Fruit fly (Drosophila melanogaster): ENCODE measurements around the gene spen.

Gene spen

DNA sequence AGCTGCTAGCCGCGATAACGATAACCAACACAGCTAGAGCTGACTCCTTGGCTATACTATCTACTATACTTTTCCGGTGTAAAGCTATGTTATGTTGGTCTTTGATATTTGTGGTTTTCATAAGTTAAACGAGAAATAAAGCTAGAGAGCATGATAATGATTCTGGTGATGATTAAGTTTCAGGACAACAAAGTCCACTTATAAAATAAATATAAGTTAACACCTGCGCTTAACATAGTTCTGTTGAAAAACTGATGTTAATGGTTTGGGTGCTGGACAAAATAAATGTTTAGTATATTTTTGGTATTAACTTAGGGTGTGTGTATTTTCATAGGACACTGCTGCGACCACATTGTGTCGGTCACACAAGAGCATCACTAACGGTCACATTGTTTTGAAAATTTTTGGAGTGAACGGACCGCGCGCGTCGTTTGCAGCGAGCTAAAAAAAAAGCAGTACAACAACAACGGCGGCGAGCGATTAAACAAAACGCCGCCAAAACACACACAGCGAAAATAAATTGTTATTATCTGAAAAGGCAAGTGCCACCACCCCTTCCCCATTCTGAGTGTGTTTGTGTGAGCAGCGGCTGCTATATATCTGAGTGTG, at the start of gene spen, which contains the start of gene CG33635 (continued):
- TF ChIP-seq mirr (GFP tag; optimal IDR thresholded peaks at IDR 0.05) (peak; percentile 80), zen (tag; optimal IDR thresholded peaks at IDR 0.05) (peak; percentile 33), twi (tag; optimal IDR thresholded peaks at IDR 0.05) (no peak), Rfx (GFP tag; IDR thresholded peaks at IDR 0.05) (no peak), scrt (GFP tag; optimal IDR thresholded peaks at IDR 0.05) (peak; percentile 16), fd64A (GFP tag; optimal IDR thresholded peaks at IDR 0.05) (peak; percentile 36), Dek (tag; optimal IDR thresholded peaks at IDR 0.05) (peak; percentile 50), Dip2 (GFP tag; IDR thresholded peaks at IDR 0.05) (no peak), D19B (GFP tag; optimal IDR thresholded peaks at IDR 0.05) (no peak), CG10979 (tag; optimal IDR thresholded peaks at IDR 0.05) (peak; percentile 26), sd (tag; optimal IDR thresholded peaks at IDR 0.05) (peak; percentile 52), CG31224 (GFP tag; IDR thresholded peaks at IDR 0.05) (no peak), CG5953 (GFP tag; IDR thresholded peaks at IDR 0.05) (no peak), CG5180 (GFP tag; optimal IDR thresholded peaks at IDR 0.05) (no peak), bigmax (GFP tag; optimal IDR thresholded peaks at IDR 0.05) (peak; percentile 48), croc (GFP tag; conservative IDR thresholded peaks at IDR 0.05) (no peak), CG11695 (GFP tag; IDR thresholded peaks at IDR 0.05) (no peak), CG9437 (GFP tag; optimal IDR thresholded peaks at IDR 0.05) (no peak), CG11696 (GFP tag; IDR thresholded peaks at IDR 0.05) (no peak), CG4820 (GFP tag; optimal IDR thresholded peaks at IDR 0.05) (no peak), crol (GFP tag; IDR thresholded peaks at IDR 0.05) (no peak), C15 (GFP tag; IDR thresholded peaks at IDR 0.05) (no peak), gfzf (GFP tag; optimal IDR thresholded peaks at IDR 0.05) (peak; percentile 97), ash1 (GFP tag; optimal IDR thresholded peaks at IDR 0.05) (peak; percentile 92), CG10543 (GFP tag; optimal IDR thresholded peaks at IDR 0.05) (peak; percentile 78), psq (GFP tag; optimal IDR thresholded peaks at IDR 0.05) (no peak), Ptx1 (GFP tag; IDR thresholded peaks at IDR 0.05) (no peak), usp (GFP tag; optimal IDR thresholded peaks at IDR 0.05) (no peak), pfk (GFP tag; optimal IDR thresholded peaks at IDR 0.05) (peak; percentile 51), Max (GFP tag; optimal IDR thresholded peaks at IDR 0.05) (peak; percentile 36), CG8944 (GFP tag; optimal IDR thresholded peaks at IDR 0.05) (no peak), Trl (optimal IDR thresholded peaks at IDR 0.05) (no peak), Trl (GFP tag; optimal IDR thresholded peaks at IDR 0.05) (no peak), Dref (GFP tag; IDR thresholded peaks at IDR 0.05) (no peak), ems (GFP tag; optimal IDR thresholded peaks at IDR 0.05) (peak; percentile 37), CG1024 (GFP tag; IDR thresholded peaks at IDR 0.05) (no peak), Lim3 (GFP tag; IDR thresholded peaks at IDR 0.05) (no peak), YL-1 (GFP tag; optimal IDR thresholded peaks at IDR 0.05) (no peak), ssp (GFP tag; IDR thresholded peaks at IDR 0.05) (no peak), CG7372 (GFP tag; IDR thresholded peaks at IDR 0.05) (no peak), insv (GFP tag; optimal IDR thresholded peaks at IDR 0.05) (peak in 1 of 2 experiments; percentile 48), unpg (GFP tag; optimal IDR thresholded peaks at IDR 0.05) (peak; percentile 28), tio (GFP tag; optimal IDR thresholded peaks at IDR 0.05) (no peak), Hr39 (optimal IDR thresholded peaks at IDR 0.05) (no peak), chif (GFP tag; optimal IDR thresholded peaks at IDR 0.05) (no peak), peb (GFP tag; IDR thresholded peaks at IDR 0.05) (no peak), Bdp1 (GFP tag; optimal IDR thresholded peaks at IDR 0.05) (no peak), CG33213 (GFP tag; optimal IDR thresholded peaks at IDR 0.05) (peak; percentile 65), zfh1 (GFP tag; IDR thresholded peaks at IDR 0.05) (no peak), sima (GFP tag; optimal IDR thresholded peaks at IDR 0.05) (no peak), MESR4 (GFP tag; optimal IDR thresholded peaks at IDR 0.05) (peak; percentile 26), jigr1 (GFP tag; IDR thresholded peaks at IDR 0.05) (no peak), Ets65A (GFP tag) (no peak)
